Worm (Caenorhabditis elegans): ENCODE data around the gene Y62E10A.6.

ce11 chrIV:13371699-13372098 lies at the start of gene Y62E10A.6:
- TF ChIP-seq sptf-1 (tag; optimal IDR thresholded peaks at IDR 0.05) (no peak), nhr-28 (tag; optimal IDR thresholded peaks at IDR 0.05) (no peak), nhr-12 (tag; optimal IDR thresholded peaks at IDR 0.05) (no peak), lin-13 (tag; optimal IDR thresholded peaks at IDR 0.05) (no peak), ztf-11 (tag; optimal IDR thresholded peaks at IDR 0.05) (no peak), M03D4.4 (tag; optimal IDR thresholded peaks at IDR 0.05) (no peak), nhr-237 (tag; optimal IDR thresholded peaks at IDR 0.05) (no peak), elt-1 (tag; optimal IDR thresholded peaks at IDR 0.05; ENCODE audit: borderline replicate concordance, insufficient read depth) (no peak), blmp-1 (tag; optimal IDR thresholded peaks at IDR 0.05) (no peak), nhr-76 (tag; optimal IDR thresholded peaks at IDR 0.05) (no peak), snpc-4 (tag; optimal IDR thresholded peaks at IDR 0.05) (no peak), cnd-1 (tag; optimal IDR thresholded peaks at IDR 0.05) (no peak), lsy-2 (tag; optimal IDR thresholded peaks at IDR 0.05) (no peak)
